Fruit fly (Drosophila melanogaster): ENCODE data around the gene alphaTub84B.

DNA sequence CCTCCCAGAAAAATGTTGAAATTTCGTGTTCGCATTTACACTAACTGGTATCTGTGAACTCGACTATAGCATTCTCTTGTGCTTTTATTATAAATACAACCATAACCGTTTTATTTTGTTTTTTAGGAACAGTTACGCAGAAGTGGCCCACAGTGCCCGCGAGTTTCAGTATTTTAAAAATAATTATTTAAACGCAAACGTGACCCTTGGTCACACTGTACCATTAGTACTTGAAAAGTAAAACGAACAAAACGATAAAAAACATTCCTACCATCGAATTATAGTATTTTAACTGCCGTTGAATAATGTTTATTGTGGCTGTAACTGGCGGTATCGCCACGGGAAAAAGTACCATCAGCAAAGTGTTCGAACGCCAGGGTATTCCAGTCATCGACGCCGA, 4.4 kb upstream of the alphaTub84B start, which contains the start of gene Dpck:
- TF ChIP-seq CG15336 (GFP tag; IDR thresholded peaks at IDR 0.05): peak; percentile 35; the same call in 1 of the 2 replicates
- peak; percentile 40 for TF ChIP-seq Smox (GFP tag; optimal IDR thresholded peaks at IDR 0.05)

Data from whole organism, prepupa.